Worm (Caenorhabditis elegans) whole organism, midembryonic: ENCODE measurements around the gene grl-24.

Experiments used
- T22C8.4 ChIP-seq: fragments of 200-800 bp; sonication (Bioruptor generic); IDR thresholded peaks from 2 replicates; pipeline ENCODE4 v1.3.6; 2022; ENCODE audit warnings: missing genetic modification characterization, missing compliant biosample characterization
- klf-2 ChIP-seq: fragments of 200-800 bp; sonication (Bioruptor generic); conservative IDR thresholded peaks from 2 replicates; pipeline ENCODE4 v1.3.6; 2022; ENCODE audit warnings: missing genetic modification reagents, missing genetic modification characterization, missing compliant biosample characterization

Gene grl-24

ce11 chrIV:17426970-17427369, 48.7 kb downstream of the grl-24 start:
- TF ChIP-seq klf-2 (GFP tag; lab: Robert Waterston, UW) (no peak), T22C8.4 (GFP tag; lab: Robert Waterston, UW) (no peak)
